Worm (Caenorhabditis elegans): ENCODE results near the gene spig-3.

ce11 chrV:14317621-14318020 lies 18.2 kb upstream of the spig-3 start:
- TF ChIP-seq ztf-23 (GFP tag; IDR thresholded peaks at IDR 0.05) (no peak), tab-1 (GFP tag; IDR thresholded peaks at IDR 0.05) (no peak), T22C8.4 (GFP tag; IDR thresholded peaks at IDR 0.05) (no peak), med-1 (GFP tag; optimal IDR thresholded peaks at IDR 0.05; ENCODE audit: insufficient read depth) (no peak), flt-1 (GFP tag; IDR thresholded peaks at IDR 0.05) (no peak), ztf-29 (GFP tag; IDR thresholded peaks at IDR 0.05) (no peak), klf-2 (GFP tag; conservative IDR thresholded peaks at IDR 0.05) (no peak), ref-1 (GFP tag; conservative IDR thresholded peaks at IDR 0.05) (no peak), cog-1 (tag; optimal IDR thresholded peaks at IDR 0.05) (no peak)
